Fruit fly (Drosophila melanogaster) whole organism, embryonic: Measurements from ENCODE around the gene Cipc.

Source experiments
- CG11504 ChIP-seq: fragments of 200-800 bp; sonication (Bioruptor generic); optimal IDR thresholded peaks from 3 replicates; lab custom pipeline; 2019; ENCODE audit warnings: missing biosample characterization, mild to moderate bottlenecking, missing genetic modification characterization, moderate library complexity
- E2f2 ChIP-seq: fragments of 200-800 bp; sonication (Bioruptor generic); IDR thresholded peaks from 2 replicates; pipeline ENCODE4 v1.3.6; 2022; ENCODE audit warnings: missing biosample characterization, missing genetic modification characterization

DNA sequence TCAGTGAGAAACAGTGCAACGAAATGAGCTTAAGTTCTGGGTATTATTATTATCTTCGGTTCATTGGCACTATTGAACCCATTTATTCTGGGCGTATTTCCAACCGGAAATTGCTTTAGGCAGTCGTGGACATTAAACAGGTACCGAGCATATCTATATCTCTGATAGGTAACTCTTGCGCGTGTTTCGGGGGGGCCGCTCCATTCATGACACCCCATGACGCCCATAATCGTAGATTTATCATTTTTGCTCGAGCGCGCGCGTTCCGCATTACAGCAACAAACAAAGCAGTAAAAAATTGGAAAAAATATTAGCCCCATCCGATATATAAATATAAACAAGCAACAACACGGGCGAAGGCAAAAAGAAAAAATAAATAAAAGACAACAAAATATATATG, 1.8 kb downstream of the Cipc start:
- TF ChIP-seq E2f2 (GFP tag; lab: Robert Waterston, UW) (0 out of 2 replicates have a peak, but pooled peaks have one; percentile 7), CG11504 (no peak)
